Fruit fly (Drosophila melanogaster) whole organism, wandering third instar larva: ENCODE data around the gene ninaG.

Experiments used
- Abd-B ChIP-seq: fragments of >200 bp; optimal IDR thresholded peaks from 2 replicates; lab custom pipeline; 2017; ENCODE audit warnings: missing biosample characterization, missing genetic modification characterization
- CG32264 ChIP-seq: fragments of 200-800 bp; sonication (Bioruptor generic); optimal IDR thresholded peaks from 2 replicates; lab custom pipeline; 2016; ENCODE audit warnings: missing biosample characterization, missing genetic modification characterization
- CrebA ChIP-seq: fragments of 200-800 bp; sonication (Bioruptor generic); optimal IDR thresholded peaks from 2 replicates; lab custom pipeline; 2016; ENCODE audit warnings: missing biosample characterization, mild to moderate bottlenecking, missing genetic modification characterization, borderline replicate concordance
- Dfd ChIP-seq: fragments of >200 bp; optimal IDR thresholded peaks from 2 replicates; lab custom pipeline; 2017; ENCODE audit warnings: missing biosample characterization, missing genetic modification characterization
- Dif ChIP-seq: fragments of 200-275, 200-300 bp; sonication (Bioruptor generic); optimal IDR thresholded peaks from 2 replicates; lab custom pipeline; 2018; ENCODE audit warnings: missing biosample characterization, missing genetic modification characterization; ENCODE audit not compliant: partially characterized antibody
- GATAd ChIP-seq: sonication (Bioruptor generic); optimal IDR thresholded peaks from 2 replicates; lab custom pipeline; 2016; ENCODE audit warnings: missing biosample characterization, missing genetic modification characterization
- Hnf4 ChIP-seq: fragments of 200-800 bp; sonication (Bioruptor generic); optimal IDR thresholded peaks from 2 replicates; lab custom pipeline; 2016; ENCODE audit warnings: missing biosample characterization, mild to moderate bottlenecking, missing genetic modification characterization
- Hr83 ChIP-seq: fragments of 200-300 bp; sonication (Bioruptor generic); optimal IDR thresholded peaks from 2 replicates; lab custom pipeline; 2016; ENCODE audit warnings: missing biosample characterization, mild to moderate bottlenecking, missing genetic modification characterization, moderate library complexity; ENCODE audit not compliant: poor library complexity, severe bottlenecking
- Jra ChIP-seq: sonication (Bioruptor generic); optimal IDR thresholded peaks from 2 replicates; lab custom pipeline; 2016; ENCODE audit warnings: missing biosample characterization, missing genetic modification characterization
- Mio ChIP-seq: sonication (Bioruptor generic); optimal IDR thresholded peaks from 2 replicates; lab custom pipeline; 2016; ENCODE audit warnings: missing biosample characterization, missing genetic modification characterization
- Myc ChIP-seq: fragments of >200 bp; optimal IDR thresholded peaks from 2 replicates; lab custom pipeline; 2017
- OdsH ChIP-seq: fragments of 200-800 bp; sonication (Bioruptor generic); optimal IDR thresholded peaks from 2 replicates; lab custom pipeline; 2016; ENCODE audit warnings: missing biosample characterization, mild to moderate bottlenecking, missing genetic modification characterization
- Rel ChIP-seq, 2 experiments: fragments of 200-800 bp; sonication (Bioruptor generic) in 1 of 2; optimal IDR thresholded peaks; 2 replicates in 1 of 2; 3 replicates in 1 of 2; lab custom pipeline; 2016 to 2019; ENCODE audit warnings: mild to moderate bottlenecking in 2 of 2, missing biosample characterization in 2 of 2, missing genetic modification characterization in 2 of 2, moderate library complexity in 1 of 2
- Sp1 ChIP-seq: fragments of 200-800 bp; sonication (Bioruptor generic); optimal IDR thresholded peaks from 3 replicates; lab custom pipeline; 2019; ENCODE audit warnings: missing biosample characterization, mild to moderate bottlenecking, missing genetic modification characterization, moderate library complexity
- Vsx2 ChIP-seq: fragments of 200-300, 225-300 bp; sonication (Bioruptor generic); optimal IDR thresholded peaks from 2 replicates; lab custom pipeline; 2018; ENCODE audit warnings: missing biosample characterization, missing genetic modification characterization; ENCODE audit not compliant: partially characterized antibody
- brk ChIP-seq: fragments of 200-800 bp; sonication (Bioruptor generic); optimal IDR thresholded peaks from 2 replicates; lab custom pipeline; 2016; ENCODE audit warnings: missing biosample characterization, mild to moderate bottlenecking, missing genetic modification characterization
- dmrt93B ChIP-seq: fragments of 200-800 bp; sonication (Bioruptor generic); optimal IDR thresholded peaks from 2 replicates; lab custom pipeline; 2018; ENCODE audit warnings: missing biosample characterization, mild to moderate bottlenecking, missing genetic modification characterization
- ey ChIP-seq: fragments of 200-800 bp; sonication (Bioruptor generic); optimal IDR thresholded peaks from 2 replicates; lab custom pipeline; 2016; ENCODE audit warnings: missing biosample characterization, missing genetic modification characterization
- foxo ChIP-seq, 2 experiments: fragments of 200-800 bp; sonication (Bioruptor generic); optimal IDR thresholded peaks; 2 replicates in 1 of 2; 3 replicates in 1 of 2; lab custom pipeline; 2016 to 2017; ENCODE audit warnings: missing biosample characterization in 2 of 2, missing genetic modification characterization in 2 of 2
- fru ChIP-seq: fragments of 200-800 bp; sonication (Bioruptor generic); optimal IDR thresholded peaks from 3 replicates; lab custom pipeline; 2016; ENCODE audit warnings: missing biosample characterization, mild to moderate bottlenecking, missing genetic modification characterization
- h ChIP-seq: fragments of 200-800 bp; sonication (Bioruptor generic); optimal IDR thresholded peaks from 3 replicates; lab custom pipeline; 2016; ENCODE audit warnings: missing biosample characterization, mild to moderate bottlenecking, missing genetic modification characterization
- jim ChIP-seq: fragments of 175-275, 200-325 bp; sonication (Bioruptor generic); optimal IDR thresholded peaks from 2 replicates; lab custom pipeline; 2016; ENCODE audit warnings: missing biosample characterization, mild to moderate bottlenecking, missing genetic modification characterization
- pan ChIP-seq: fragments of >200 bp; optimal IDR thresholded peaks from 2 replicates; lab custom pipeline; 2017
- psq ChIP-seq: fragments of 200-800 bp; sonication (Bioruptor generic); optimal IDR thresholded peaks from 3 replicates; lab custom pipeline; 2017; ENCODE audit warnings: missing biosample characterization, mild to moderate bottlenecking, missing genetic modification characterization, moderate library complexity
- rgr ChIP-seq: fragments of 200-800 bp; sonication (Bioruptor generic); optimal IDR thresholded peaks from 3 replicates; lab custom pipeline; 2016; ENCODE audit warnings: missing biosample characterization, mild to moderate bottlenecking, missing genetic modification characterization
- tai ChIP-seq: sonication (Bioruptor generic); optimal IDR thresholded peaks from 2 replicates; lab custom pipeline; 2016; ENCODE audit warnings: missing biosample characterization, missing genetic modification characterization
- usp ChIP-seq: fragments of >200 bp; optimal IDR thresholded peaks from 2 replicates; lab custom pipeline; 2017; ENCODE audit warnings: missing biosample characterization, missing genetic modification characterization
- woc ChIP-seq: sonication (Bioruptor generic); optimal IDR thresholded peaks from 2 replicates; lab custom pipeline; 2016; ENCODE audit warnings: missing biosample characterization, mild to moderate bottlenecking, missing genetic modification characterization

The ninaG gene

dm6 chr3R:11393896-11394295, 27.6 kb downstream of the ninaG start:
- TF ChIP-seq Jra (no peak), ey (GFP tag; lab: Kevin White, UChicago) (no peak), Dfd (GFP tag; lab: Kevin White, UChicago) (no peak), tai (GFP tag; lab: Kevin White, UChicago) (no peak), Hr83 (GFP tag; lab: Kevin White, UChicago) (no peak), brk (GFP tag; lab: Kevin White, UChicago) (no peak), OdsH (no peak), jim (GFP tag; lab: Kevin White, UChicago) (no peak), h (GFP tag; lab: Kevin White, UChicago) (no peak)

DNA sequence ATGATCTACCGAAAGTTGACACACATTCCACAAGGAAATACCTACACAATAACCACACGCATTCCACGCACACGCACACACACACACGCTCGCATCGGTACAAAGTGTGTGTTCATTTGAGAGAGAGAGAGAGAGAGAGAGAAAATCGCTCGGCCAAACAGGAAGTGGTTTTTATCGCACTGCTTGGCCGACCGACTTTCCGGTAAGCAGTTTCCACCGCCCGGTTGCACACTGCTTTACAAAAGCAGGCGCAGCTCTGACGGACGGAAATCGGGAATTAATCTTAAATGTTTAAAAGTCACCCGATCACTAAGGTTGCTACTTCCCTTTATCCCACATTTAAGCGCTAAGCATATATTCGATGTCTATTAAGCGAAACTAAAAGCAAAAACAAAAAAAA, 28.7 kb downstream of the ninaG start:
- TF ChIP-seq tai (GFP tag; lab: Kevin White, UChicago) = no peak
- TF ChIP-seq Dfd (GFP tag; lab: Kevin White, UChicago) = peak; percentile 22
- no peak for TF ChIP-seq ey (GFP tag; lab: Kevin White, UChicago)
- no peak for TF ChIP-seq woc
- TF ChIP-seq pan (lab: Kevin White, UChicago) = no peak

- TF ChIP-seq Rel (GFP tag; optimal IDR thresholded peaks at IDR 0.05; lab: Kevin White, UChicago) (no peak), Rel (tag; optimal IDR thresholded peaks at IDR 0.05; lab: Kevin White, UChicago) (no peak), OdsH (no peak), foxo (GFP tag; optimal IDR thresholded peaks at IDR 0.05; lab: Kevin White, UChicago) (no peak), usp (GFP tag; lab: Kevin White, UChicago) (no peak), Myc (lab: Kevin White, UChicago) (no peak), Abd-B (GFP tag; lab: Kevin White, UChicago) (no peak), dmrt93B (GFP tag; lab: Kevin White, UChicago) (no peak), brk (GFP tag; lab: Kevin White, UChicago) (no peak), Hnf4 (GFP tag; lab: Kevin White, UChicago) (no peak), tai (GFP tag; lab: Kevin White, UChicago) (no peak), CG32264 (GFP tag; lab: Kevin White, UChicago) (no peak), woc (no peak), CrebA (GFP tag; lab: Kevin White, UChicago) (no peak), rgr (GFP tag; lab: Kevin White, UChicago) (no peak), Mio (GFP tag; lab: Kevin White, UChicago) (no peak), Vsx2 (GFP tag; lab: Kevin White, UChicago) (no peak)
- TF ChIP-seq, all 38 proteins: peak for 0
These were observed 42.9 kb downstream of the ninaG start for dm6 chr3R:11378564-11379112.

dm6 chr3R:11375142-11375541, 46.4 kb downstream of the ninaG start:
- TF ChIP-seq Dfd (GFP tag; lab: Kevin White, UChicago) = peak; percentile 92
- no peak for TF ChIP-seq CrebA (GFP tag; lab: Kevin White, UChicago)

- TF ChIP-seq GATAd (GFP tag; lab: Kevin White, UChicago) = no peak
- TF ChIP-seq Rel (GFP tag; optimal IDR thresholded peaks at IDR 0.05; lab: Kevin White, UChicago) = peak; percentile 12
- TF ChIP-seq Rel (tag; optimal IDR thresholded peaks at IDR 0.05; lab: Kevin White, UChicago) = no peak
- no peak for TF ChIP-seq OdsH
- TF ChIP-seq Sp1 (GFP tag; lab: Kevin White, UChicago) = peak; percentile 8
- peak; percentile 14 for TF ChIP-seq fru
- TF ChIP-seq Dif (GFP tag; lab: Kevin White, UChicago) = peak; percentile 10
- peak; percentile 77 for TF ChIP-seq psq (GFP tag; lab: Kevin White, UChicago)
- peak; percentile 91 for TF ChIP-seq Dfd (GFP tag; lab: Kevin White, UChicago)
- no peak for TF ChIP-seq Myc (lab: Kevin White, UChicago)
These were observed 49.2 kb downstream of the ninaG start for dm6 chr3R:11372053-11373016.
